Worm (Caenorhabditis elegans): ENCODE data around the gene F39G3.2.

The F39G3.2 gene

ce11 chrV:4722314-4722713 is 15.3 kb upstream of the F39G3.2 start, which contains the start of gene F39G3.5:
F39G3.5 (plus strand) TSS chrV:4722614.
- TF ChIP-seq him-1 (tag; optimal IDR thresholded peaks at IDR 0.05) (no peak), dao-5 (tag; optimal IDR thresholded peaks at IDR 0.05) (no peak), W03F9.2 (tag; optimal IDR thresholded peaks at IDR 0.05) (no peak)

DNA sequence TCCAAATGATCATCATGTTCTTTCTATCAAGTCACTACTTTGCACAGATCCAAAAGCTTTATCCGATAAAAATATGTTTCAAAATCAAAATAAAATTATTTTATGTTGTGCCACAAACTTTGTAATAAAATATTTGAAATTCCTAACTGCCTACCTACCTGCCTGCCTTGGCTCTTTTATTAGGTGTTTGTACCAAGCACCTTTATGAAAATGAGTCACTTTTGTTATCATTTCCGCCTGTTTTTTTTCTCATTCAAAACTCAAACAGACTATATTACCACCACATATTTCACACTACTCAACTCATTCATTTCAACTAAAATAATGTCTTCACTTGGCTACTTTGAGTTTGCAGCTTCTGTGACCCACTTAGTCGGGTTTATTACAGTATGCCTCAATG is 13.2 kb upstream of the F39G3.2 start, which contains the start of gene F39G3.4:
Gene F39G3.4 (plus strand): TSS at position 301 of the 400 bp plus-strand sequence.
- TF ChIP-seq him-1 (tag; optimal IDR thresholded peaks at IDR 0.05) (no peak), W03F9.2 (tag; optimal IDR thresholded peaks at IDR 0.05) (no peak)

ce11 chrV:4730075-4730474 is 7.6 kb upstream of the F39G3.2 start, which contains the start of gene tig-2:
tig-2 (minus strand) TSS chrV:4730161.
- TF ChIP-seq him-1 (tag; optimal IDR thresholded peaks at IDR 0.05) (no peak), W03F9.2 (tag; optimal IDR thresholded peaks at IDR 0.05) (no peak), dao-5 (tag; optimal IDR thresholded peaks at IDR 0.05) (no peak)

DNA sequence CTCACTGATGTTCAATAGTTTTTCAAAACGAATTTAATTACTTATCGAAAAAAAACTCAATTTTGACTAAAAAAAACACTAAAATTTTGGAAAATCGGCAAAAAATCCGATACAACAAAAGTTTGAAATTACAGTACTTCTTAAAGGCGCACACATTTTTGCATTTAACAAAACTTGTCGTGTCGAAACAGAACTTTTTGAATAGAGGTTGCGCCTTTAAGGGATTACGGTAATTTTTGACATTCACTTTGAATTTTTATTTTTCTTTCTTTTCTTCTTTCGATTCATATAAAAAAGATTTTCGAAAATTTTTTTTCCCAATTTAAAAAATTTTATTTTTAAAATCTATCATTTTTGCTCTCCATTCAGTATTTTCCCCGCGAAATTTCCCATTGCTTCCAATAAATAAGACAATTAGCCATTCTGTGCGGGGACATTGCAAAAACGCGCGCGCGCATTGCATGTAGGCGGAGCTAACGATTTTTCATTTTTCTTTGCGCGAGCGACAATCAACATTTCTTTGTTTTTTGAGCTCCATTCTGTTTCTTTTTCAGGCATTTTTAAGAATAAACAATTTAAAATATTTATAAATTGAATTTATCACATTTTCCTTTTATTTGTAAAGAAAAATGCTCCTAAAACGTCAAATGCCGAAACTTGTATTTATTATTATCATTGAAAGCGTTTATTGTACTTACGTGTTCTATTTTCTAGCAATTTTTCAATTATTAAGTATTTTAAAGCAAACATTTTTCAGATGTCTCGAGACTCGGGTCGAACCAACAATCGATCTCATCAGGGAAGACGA is 6.3 kb upstream of the F39G3.2 start, which contains the start of gene F39G3.3:
Gene F39G3.3 (plus strand): TSS at position 758 of the 808 bp plus-strand sequence.
- TF ChIP-seq him-1 (tag; optimal IDR thresholded peaks at IDR 0.05): peak; percentile 11
- peak; percentile 58 for TF ChIP-seq W03F9.2 (tag; optimal IDR thresholded peaks at IDR 0.05)
- TF ChIP-seq dao-5 (tag; optimal IDR thresholded peaks at IDR 0.05): no peak

- TF ChIP-seq W03F9.2 (tag; optimal IDR thresholded peaks at IDR 0.05) (no peak), dao-5 (tag; optimal IDR thresholded peaks at IDR 0.05) (no peak), him-1 (tag; optimal IDR thresholded peaks at IDR 0.05) (no peak)
These were observed 3.7 kb upstream of the F39G3.2 start for ce11 chrV:4733952-4734351.

DNA sequence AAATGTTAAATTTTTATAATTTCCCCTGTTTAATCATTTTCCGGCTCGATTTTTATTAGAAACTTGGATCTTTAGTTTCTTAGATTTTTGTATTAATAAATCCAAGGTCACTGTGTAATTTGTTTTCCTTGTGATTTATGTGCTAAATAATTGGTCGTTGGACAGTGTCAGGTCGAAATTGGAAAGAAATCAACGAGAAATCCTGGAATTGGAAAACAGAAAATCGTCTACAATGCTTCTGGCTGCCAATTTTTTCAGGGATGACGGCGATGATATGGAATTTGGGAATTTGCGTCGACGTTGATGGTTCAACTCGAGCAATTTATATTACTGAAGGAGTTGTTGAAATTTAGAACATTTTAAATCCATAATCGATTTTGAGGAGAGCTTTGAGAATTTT is 3.0 kb upstream of the F39G3.2 start:
- TF ChIP-seq dao-5 (tag; optimal IDR thresholded peaks at IDR 0.05) (no peak), W03F9.2 (tag; optimal IDR thresholded peaks at IDR 0.05) (no peak), him-1 (tag; optimal IDR thresholded peaks at IDR 0.05) (no peak)

DNA sequence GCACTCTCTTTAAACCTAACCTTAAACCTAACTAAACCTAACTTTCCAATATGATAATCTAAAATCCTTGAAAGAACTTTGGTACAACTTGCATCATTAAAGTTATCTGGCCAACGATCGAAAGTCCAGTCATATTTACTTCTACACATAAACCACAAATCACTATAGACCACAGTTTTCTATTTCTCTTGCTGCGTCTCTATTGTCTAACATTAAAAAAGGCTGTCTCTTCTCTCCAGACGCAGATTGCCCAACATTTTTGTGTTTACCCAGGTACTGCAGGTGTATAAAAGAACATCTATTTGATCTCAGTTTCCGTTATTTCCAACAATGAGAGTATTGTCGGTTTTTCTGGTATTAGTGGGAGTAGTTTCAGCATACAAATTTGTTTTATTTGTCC is 4.6 kb downstream of the F39G3.2 start, which contains the start of gene ugt-61:
Gene ugt-61 (plus strand): TSS at position 233 of the 400 bp plus-strand sequence.
- TF ChIP-seq W03F9.2 (tag; optimal IDR thresholded peaks at IDR 0.05): no peak
- no peak for TF ChIP-seq him-1 (tag; optimal IDR thresholded peaks at IDR 0.05)
- TF ChIP-seq dao-5 (tag; optimal IDR thresholded peaks at IDR 0.05): no peak

DNA sequence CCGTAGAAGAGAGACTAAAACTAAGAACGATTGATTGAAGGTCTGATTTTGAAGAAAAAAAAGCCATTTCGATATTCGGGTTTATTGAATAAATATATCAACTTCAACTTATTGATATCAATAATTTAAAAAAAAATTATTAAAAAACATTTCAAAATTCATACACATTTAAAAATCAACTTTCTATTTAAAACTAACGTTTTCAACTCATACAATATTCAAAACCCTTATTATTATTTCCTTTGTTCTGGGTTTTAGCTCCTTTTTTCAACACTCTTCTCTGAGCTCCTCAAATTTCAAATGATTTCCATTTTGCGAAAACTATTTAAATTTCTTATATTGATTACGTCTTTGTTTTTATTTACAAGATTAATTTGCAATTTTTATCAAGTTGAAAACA is 7.6 kb downstream of the F39G3.2 start, which contains the start of gene C18G1.7:
Gene C18G1.7 (plus strand): TSS at position 301 of the 400 bp plus-strand sequence.
- TF ChIP-seq dao-5 (tag; optimal IDR thresholded peaks at IDR 0.05) (no peak), W03F9.2 (tag; optimal IDR thresholded peaks at IDR 0.05) (no peak), him-1 (tag; optimal IDR thresholded peaks at IDR 0.05) (no peak)

ce11 chrV:4750294-4750693 is 12.7 kb downstream of the F39G3.2 start, which contains the start of gene C18G1.6:
C18G1.6 (plus strand) TSS chrV:4750594.
- TF ChIP-seq him-1 (tag; optimal IDR thresholded peaks at IDR 0.05): no peak
- no peak for TF ChIP-seq dao-5 (tag; optimal IDR thresholded peaks at IDR 0.05)
- TF ChIP-seq W03F9.2 (tag; optimal IDR thresholded peaks at IDR 0.05): no peak

- TF ChIP-seq him-1 (tag; optimal IDR thresholded peaks at IDR 0.05) (no peak), W03F9.2 (tag; optimal IDR thresholded peaks at IDR 0.05) (no peak), dao-5 (tag; optimal IDR thresholded peaks at IDR 0.05) (no peak)
These were observed 16.5 kb downstream of the F39G3.2 start, which contains the start of gene hil-4 for ce11 chrV:4754123-4754522. hil-4 (plus strand) TSS chrV:4754313.

DNA sequence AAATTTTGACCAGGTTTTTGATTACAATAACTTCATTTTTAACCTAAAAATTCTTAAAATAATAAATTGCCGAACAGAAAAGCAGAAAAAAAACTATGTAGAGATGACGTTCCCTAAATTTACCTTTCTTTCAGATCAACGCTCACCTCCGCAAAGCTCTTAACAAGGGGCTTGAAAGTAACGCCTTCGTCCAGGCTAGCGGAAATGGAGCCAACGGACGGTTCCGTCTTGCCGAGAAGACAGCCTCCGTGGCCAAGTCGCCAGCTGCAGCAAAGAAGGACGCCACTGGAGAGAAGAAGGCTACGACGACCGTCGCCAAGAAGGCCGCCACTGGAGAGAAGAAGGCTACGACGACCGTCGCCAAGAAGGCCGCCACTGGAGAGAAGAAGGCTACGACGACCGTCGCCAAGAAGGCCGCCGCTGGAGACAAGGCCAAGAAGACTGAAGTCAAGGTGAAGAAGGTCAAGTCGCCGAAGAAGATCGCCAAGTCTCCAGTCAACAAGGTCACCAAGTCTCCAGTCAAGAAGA is 17.1 kb downstream of the F39G3.2 start:
- TF ChIP-seq W03F9.2 (tag; optimal IDR thresholded peaks at IDR 0.05): no peak
- TF ChIP-seq dao-5 (tag; optimal IDR thresholded peaks at IDR 0.05): no peak
- no peak for TF ChIP-seq him-1 (tag; optimal IDR thresholded peaks at IDR 0.05)

ce11 chrV:4755308-4756029 is 17.8 kb downstream of the F39G3.2 start, which contains the start of gene pgl-3:
pgl-3 (plus strand) TSS chrV:4755979.
- no peak for TF ChIP-seq dao-5 (tag; optimal IDR thresholded peaks at IDR 0.05)
- TF ChIP-seq W03F9.2 (tag; optimal IDR thresholded peaks at IDR 0.05): no peak
- no peak for TF ChIP-seq him-1 (tag; optimal IDR thresholded peaks at IDR 0.05)

ce11 chrV:4758019-4758418 is 20.4 kb downstream of the F39G3.2 start:
- TF ChIP-seq dao-5 (tag; optimal IDR thresholded peaks at IDR 0.05) (no peak), W03F9.2 (tag; optimal IDR thresholded peaks at IDR 0.05) (no peak), him-1 (tag; optimal IDR thresholded peaks at IDR 0.05) (no peak)

Data from whole organism, L4/young adult.